Fruit fly (Drosophila melanogaster) whole organism, embryonic: ENCODE results near the gene CG31898.
A peak's percentile ranks its signal among the peaks of the same experiment; 100 is the strongest.

Source experiments
- Asciz ChIP-seq: fragments of 200-800 bp; sonication (Bioruptor generic); optimal IDR thresholded peaks from 2 replicates; lab custom pipeline; 2017; ENCODE audit warnings: missing biosample characterization, mild to moderate bottlenecking, missing genetic modification characterization, missing genetic modification reagents
- CG1024 ChIP-seq: fragments of 200-800 bp; sonication (Bioruptor generic); IDR thresholded peaks from 2 replicates; pipeline ENCODE4 v1.3.6; 2022; ENCODE audit warnings: missing biosample characterization, missing genetic modification characterization
- CG15073 ChIP-seq: fragments of 200-800 bp; sonication (Bioruptor generic); optimal IDR thresholded peaks from 2 replicates; lab custom pipeline; 2016; ENCODE audit warnings: missing biosample characterization, missing genetic modification characterization
- CG42726 ChIP-seq: fragments of 200-800 bp; sonication (Bioruptor generic); IDR thresholded peaks from 2 replicates; pipeline ENCODE4 v1.3.6; 2022; ENCODE audit warnings: missing biosample characterization, missing genetic modification characterization; ENCODE audit not compliant: partially characterized antibody
- Hr78 ChIP-seq, 2 experiments: fragments of 200-800 bp in 1 of 2; fragments of >200 bp in 1 of 2; sonication (Bioruptor generic) in 1 of 2; optimal IDR thresholded peaks; 2 replicates each; lab custom pipeline; 2017 to 2019; ENCODE audit warnings: missing biosample characterization in 2 of 2, missing genetic modification characterization in 2 of 2, mild to moderate bottlenecking in 1 of 2, moderate library complexity in 1 of 2
- Mes4 ChIP-seq: fragments of 200-800 bp; sonication (Bioruptor generic); optimal IDR thresholded peaks from 2 replicates; lab custom pipeline; 2016; ENCODE audit warnings: missing biosample characterization, missing genetic modification characterization
- Ssrp ChIP-seq: fragments of 200-800 bp; sonication (Bioruptor generic); optimal IDR thresholded peaks from 2 replicates; lab custom pipeline; 2018; ENCODE audit warnings: missing biosample characterization, mild to moderate bottlenecking, missing genetic modification characterization, moderate library complexity
- al ChIP-seq: fragments of 200-800 bp; sonication (Bioruptor generic); IDR thresholded peaks from 2 replicates; pipeline ENCODE4 v1.3.6; 2022; ENCODE audit warnings: missing biosample characterization, missing genetic modification characterization
- ato ChIP-seq: fragments of 200-800 bp; sonication (Bioruptor generic); IDR thresholded peaks from 2 replicates; pipeline ENCODE4 v1.3.6; 2022; ENCODE audit warnings: missing biosample characterization, missing genetic modification characterization; ENCODE audit not compliant: partially characterized antibody
- fru ChIP-seq: fragments of >200 bp; optimal IDR thresholded peaks from 2 replicates; lab custom pipeline; 2017
- hth ChIP-seq: fragments of >200 bp; optimal IDR thresholded peaks from 2 replicates; lab custom pipeline; 2017; ENCODE audit warnings: inconsistent platforms
- run ChIP-seq: fragments of 200-800 bp; sonication (Bioruptor generic); optimal IDR thresholded peaks from 3 replicates; lab custom pipeline; 2018; ENCODE audit warnings: missing biosample characterization, mild to moderate bottlenecking, missing genetic modification characterization

dm6 chr2L:8365701-8366643 is 34.2 kb upstream of the CG31898 start, which contains the start of gene Pp2A-29B:
- TF ChIP-seq CG15073 (GFP tag; lab: Kevin White, UChicago) (no peak), al (GFP tag; lab: Robert Waterston, UW) (no peak), CG1024 (GFP tag; lab: Robert Waterston, UW) (no peak), CG42726 (GFP tag; lab: Robert Waterston, UW) (peak; percentile 96), fru (lab: Kevin White, UChicago) (no peak), Ssrp (tag; lab: Kevin White, UChicago) (no peak), hth (lab: Kevin White, UChicago) (no peak), run (tag; lab: Kevin White, UChicago) (no peak), Asciz (GFP tag; lab: Kevin White, UChicago) (no peak), ato (GFP tag; lab: Robert Waterston, UW) (peak; percentile 95), Hr78 (GFP tag; optimal IDR thresholded peaks at IDR 0.05; lab: Kevin White, UChicago) (no peak), Mes4 (GFP tag; lab: Kevin White, UChicago) (no peak)
